Fruit fly (Drosophila melanogaster) whole organism, embryonic: ENCODE measurements around the gene Myo28B1.

Source experiments
- Aef1 ChIP-seq: fragments of 200-800 bp; sonication (Bioruptor generic); IDR thresholded peaks from 3 replicates; pipeline ENCODE4 v1.3.6; 2022; ENCODE audit warnings: missing biosample characterization, missing genetic modification characterization
- CG11504 ChIP-seq: fragments of 200-800 bp; sonication (Bioruptor generic); optimal IDR thresholded peaks from 3 replicates; lab custom pipeline; 2019; ENCODE audit warnings: missing biosample characterization, mild to moderate bottlenecking, missing genetic modification characterization, moderate library complexity
- CG15601 ChIP-seq: fragments of 200-800 bp; sonication (Bioruptor generic); optimal IDR thresholded peaks from 3 replicates; lab custom pipeline; 2019; ENCODE audit warnings: missing biosample characterization, mild to moderate bottlenecking, missing genetic modification characterization, moderate library complexity
- CG15696 ChIP-seq: fragments of 200-800 bp; sonication (Bioruptor generic); optimal IDR thresholded peaks from 2 replicates; lab custom pipeline; 2019; ENCODE audit warnings: missing biosample characterization, mild to moderate bottlenecking, missing genetic modification characterization, moderate library complexity
- CG1603 ChIP-seq: fragments of 200-800 bp; sonication (Bioruptor generic); optimal IDR thresholded peaks from 2 replicates; lab custom pipeline; 2019; ENCODE audit warnings: missing biosample characterization, mild to moderate bottlenecking, missing genetic modification characterization, moderate library complexity
- CG17186 ChIP-seq: fragments of 200-800 bp; sonication (Bioruptor generic); optimal IDR thresholded peaks from 3 replicates; lab custom pipeline; 2017; ENCODE audit warnings: missing biosample characterization, missing genetic modification reagents, missing genetic modification characterization
- CG17829 ChIP-seq: fragments of 200-800 bp; optimal IDR thresholded peaks from 2 replicates; lab custom pipeline; 2019; ENCODE audit warnings: missing biosample characterization, mild to moderate bottlenecking, missing genetic modification characterization, moderate library complexity
- CG30020 ChIP-seq: fragments of 200-800 bp; optimal IDR thresholded peaks from 2 replicates; lab custom pipeline; 2019; ENCODE audit warnings: missing biosample characterization, mild to moderate bottlenecking, missing genetic modification characterization, moderate library complexity
- CG4820 ChIP-seq: fragments of 200-800 bp; sonication (Bioruptor generic); optimal IDR thresholded peaks from 3 replicates; lab custom pipeline; 2016; ENCODE audit warnings: missing biosample characterization, missing genetic modification characterization
- CG5245 ChIP-seq: fragments of 200-800 bp; sonication (Bioruptor generic); optimal IDR thresholded peaks from 3 replicates; lab custom pipeline; 2016; ENCODE audit warnings: missing biosample characterization, missing genetic modification characterization
- CG6765 ChIP-seq: fragments of 200-800 bp; sonication (Bioruptor generic); optimal IDR thresholded peaks from 3 replicates; lab custom pipeline; 2017; ENCODE audit warnings: missing biosample characterization, mild to moderate bottlenecking, missing genetic modification characterization
- CG6813 ChIP-seq: fragments of 200-800 bp; sonication (Bioruptor generic); optimal IDR thresholded peaks from 2 replicates; lab custom pipeline; 2017; ENCODE audit warnings: missing biosample characterization, missing genetic modification characterization, mild to moderate bottlenecking, moderate library complexity, missing genetic modification reagents
- CHES-1-like ChIP-seq: fragments of 200-800 bp; sonication (Bioruptor generic); optimal IDR thresholded peaks from 2 replicates; lab custom pipeline; 2016; ENCODE audit warnings: missing biosample characterization, missing genetic modification characterization
- D19A ChIP-seq: fragments of 200-800 bp; optimal IDR thresholded peaks from 3 replicates; lab custom pipeline; 2019; ENCODE audit warnings: missing biosample characterization, mild to moderate bottlenecking, missing genetic modification characterization, moderate library complexity
- Dad ChIP-seq: fragments of 200-800 bp; sonication (Bioruptor generic); optimal IDR thresholded peaks from 3 replicates; lab custom pipeline; 2016; ENCODE audit warnings: missing biosample characterization, missing genetic modification characterization
- Drgx ChIP-seq: fragments of 200-800 bp; sonication (Bioruptor generic); IDR thresholded peaks from 2 replicates; pipeline ENCODE4 v1.3.6; 2022; ENCODE audit warnings: missing biosample characterization, missing genetic modification characterization
- Fer1 ChIP-seq: fragments of 200-800 bp; sonication (Bioruptor generic); optimal IDR thresholded peaks from 2 replicates; lab custom pipeline; 2017; ENCODE audit warnings: missing biosample characterization, mild to moderate bottlenecking, missing genetic modification characterization
- HLH54F ChIP-seq: fragments of 200-800 bp; sonication (Bioruptor generic); optimal IDR thresholded peaks from 3 replicates; lab custom pipeline; 2016; ENCODE audit warnings: missing biosample characterization, missing genetic modification characterization
- Jarid2 ChIP-seq: fragments of 200-800 bp; sonication (Bioruptor generic); optimal IDR thresholded peaks from 3 replicates; lab custom pipeline; 2017; ENCODE audit warnings: mild to moderate bottlenecking, missing biosample characterization, missing genetic modification reagents, missing genetic modification characterization
- MTF-1 ChIP-seq: fragments of 200-800 bp; sonication (Bioruptor generic); optimal IDR thresholded peaks from 2 replicates; lab custom pipeline; 2018; ENCODE audit warnings: missing biosample characterization, mild to moderate bottlenecking, missing genetic modification characterization, borderline replicate concordance
- Med ChIP-seq: fragments of 200-800 bp; sonication (Bioruptor generic); peaks from one replicate; lab custom pipeline; 2016; ENCODE audit warnings: missing biosample characterization, missing genetic modification characterization, mild to moderate bottlenecking, inconsistent platforms, moderate library complexity
- Meics ChIP-seq: fragments of 200-800 bp; sonication (Bioruptor generic); optimal IDR thresholded peaks from 2 replicates; lab custom pipeline; 2017; ENCODE audit warnings: missing biosample characterization, mild to moderate bottlenecking, missing genetic modification characterization
- Nf-YB ChIP-seq: fragments of 200-800 bp; sonication (Bioruptor generic); optimal IDR thresholded peaks from 3 replicates; lab custom pipeline; 2019; ENCODE audit warnings: missing biosample characterization, mild to moderate bottlenecking, missing genetic modification characterization, moderate library complexity
- Oaz ChIP-seq: fragments of 200-800 bp; sonication (Bioruptor generic); IDR thresholded peaks from 2 replicates; pipeline ENCODE4 v1.3.6; 2022; ENCODE audit warnings: missing biosample characterization, missing genetic modification characterization
- PHDP ChIP-seq: fragments of 200-800 bp; sonication (Bioruptor generic); optimal IDR thresholded peaks from 3 replicates; lab custom pipeline; 2018; ENCODE audit warnings: missing biosample characterization, mild to moderate bottlenecking, missing genetic modification characterization, moderate library complexity
- Six4 ChIP-seq: fragments of 200-800 bp; sonication (Bioruptor generic); optimal IDR thresholded peaks from 2 replicates; lab custom pipeline; 2016; ENCODE audit warnings: missing biosample characterization, missing genetic modification characterization
- Taf1 ChIP-seq: fragments of 200-800 bp; sonication (Bioruptor generic); IDR thresholded peaks from 2 replicates; pipeline ENCODE4 v1.3.6; 2022; ENCODE audit warnings: missing biosample characterization, missing genetic modification characterization
- aop ChIP-seq: fragments of 200-800 bp; sonication (Bioruptor generic); IDR thresholded peaks from 2 replicates; pipeline ENCODE4 v1.3.6; 2022; ENCODE audit warnings: missing biosample characterization, missing genetic modification characterization
- ara ChIP-seq: fragments of 200-800 bp; sonication (Bioruptor generic); IDR thresholded peaks from 2 replicates; pipeline ENCODE4 v1.3.6; 2022; ENCODE audit warnings: missing biosample characterization, missing genetic modification characterization
- corto ChIP-seq: fragments of 200-800 bp; sonication (Bioruptor generic); optimal IDR thresholded peaks from 2 replicates; lab custom pipeline; 2016; ENCODE audit warnings: missing biosample characterization, mild to moderate bottlenecking, missing genetic modification characterization, moderate library complexity
- crol ChIP-seq: fragments of 200-800 bp; sonication (Bioruptor generic); IDR thresholded peaks from 2 replicates; pipeline ENCODE4 v1.3.6; 2022; ENCODE audit warnings: missing biosample characterization, missing genetic modification characterization
- dmrt99B ChIP-seq: fragments of 200-800 bp; sonication (Bioruptor generic); optimal IDR thresholded peaks from 2 replicates; lab custom pipeline; 2018; ENCODE audit warnings: missing biosample characterization, mild to moderate bottlenecking, missing genetic modification characterization, moderate library complexity
- fd3F ChIP-seq: fragments of 200-800 bp; sonication (Bioruptor generic); optimal IDR thresholded peaks from 2 replicates; lab custom pipeline; 2018; ENCODE audit warnings: missing biosample characterization, mild to moderate bottlenecking, missing genetic modification characterization, moderate library complexity
- gcm ChIP-seq: fragments of 200-800 bp; sonication (Bioruptor generic); optimal IDR thresholded peaks from 2 replicates; lab custom pipeline; 2019; ENCODE audit warnings: missing biosample characterization, mild to moderate bottlenecking, missing genetic modification characterization, moderate library complexity
- hkb ChIP-seq, 2 experiments: fragments of 200-800 bp in 1 of 2; fragments of >200 bp in 1 of 2; sonication (Bioruptor generic) in 1 of 2; IDR thresholded peaks in 1 of 2; optimal IDR thresholded peaks in 1 of 2; 2 replicates each; pipeline versions ENCODE4 v1.3.6 to Lab custom; 2017 to 2022; ENCODE audit warnings: missing biosample characterization in 1 of 2, missing genetic modification characterization in 1 of 2
- ind ChIP-seq: fragments of 200-800 bp; sonication (Bioruptor generic); optimal IDR thresholded peaks from 3 replicates; lab custom pipeline; 2016; ENCODE audit warnings: missing biosample characterization, missing genetic modification characterization
- klu ChIP-seq: fragments of 200-800 bp; sonication (Bioruptor generic); IDR thresholded peaks from 2 replicates; pipeline ENCODE4 v1.3.6; 2022; ENCODE audit warnings: missing biosample characterization, missing genetic modification characterization
- lab ChIP-seq: fragments of 200-800 bp; sonication (Bioruptor generic); optimal IDR thresholded peaks from 3 replicates; lab custom pipeline; 2017; ENCODE audit warnings: missing biosample characterization, missing genetic modification characterization, mild to moderate bottlenecking, moderate library complexity, missing genetic modification reagents
- lbe ChIP-seq: fragments of 200-800 bp; sonication (Bioruptor generic); optimal IDR thresholded peaks from 2 replicates; lab custom pipeline; 2016; ENCODE audit warnings: missing biosample characterization, mild to moderate bottlenecking, missing genetic modification characterization
- lola ChIP-seq, 3 experiments: fragments of >200 bp in 2 of 3; fragments of 200-800 bp in 1 of 3; sonication (Bioruptor generic) in 1 of 3; optimal IDR thresholded peaks; 2 replicates each; lab custom pipeline; 2017 to 2019; ENCODE audit warnings: missing biosample characterization in 3 of 3, missing genetic modification characterization in 3 of 3, mild to moderate bottlenecking in 1 of 3, moderate library complexity in 1 of 3
- sens ChIP-seq: fragments of 200-800 bp; sonication (Bioruptor generic); peaks from one replicate; lab custom pipeline; 2016; ENCODE audit warnings: missing biosample characterization, missing genetic modification characterization
- sr ChIP-seq: fragments of 200-800 bp; sonication (Bioruptor generic); IDR thresholded peaks from 3 replicates; pipeline ENCODE4 v1.3.6; 2022; ENCODE audit warnings: missing biosample characterization, missing genetic modification characterization
- sug ChIP-seq: fragments of 200-800 bp; optimal IDR thresholded peaks from 2 replicates; lab custom pipeline; 2019; ENCODE audit warnings: missing biosample characterization, mild to moderate bottlenecking, missing genetic modification characterization, moderate library complexity
- tap ChIP-seq: fragments of 200-800 bp; optimal IDR thresholded peaks from 3 replicates; lab custom pipeline; 2019; ENCODE audit warnings: missing biosample characterization, mild to moderate bottlenecking, missing genetic modification characterization, moderate library complexity
- twi ChIP-seq: fragments of 200-800 bp; optimal IDR thresholded peaks from 2 replicates; lab custom pipeline; 2019; ENCODE audit warnings: missing biosample characterization, mild to moderate bottlenecking, missing genetic modification characterization, moderate library complexity
- unpg ChIP-seq: fragments of 200-800 bp; sonication (Bioruptor generic); optimal IDR thresholded peaks from 3 replicates; lab custom pipeline; 2018; ENCODE audit warnings: missing biosample characterization, mild to moderate bottlenecking, missing genetic modification characterization, moderate library complexity

The Myo28B1 gene

DNA sequence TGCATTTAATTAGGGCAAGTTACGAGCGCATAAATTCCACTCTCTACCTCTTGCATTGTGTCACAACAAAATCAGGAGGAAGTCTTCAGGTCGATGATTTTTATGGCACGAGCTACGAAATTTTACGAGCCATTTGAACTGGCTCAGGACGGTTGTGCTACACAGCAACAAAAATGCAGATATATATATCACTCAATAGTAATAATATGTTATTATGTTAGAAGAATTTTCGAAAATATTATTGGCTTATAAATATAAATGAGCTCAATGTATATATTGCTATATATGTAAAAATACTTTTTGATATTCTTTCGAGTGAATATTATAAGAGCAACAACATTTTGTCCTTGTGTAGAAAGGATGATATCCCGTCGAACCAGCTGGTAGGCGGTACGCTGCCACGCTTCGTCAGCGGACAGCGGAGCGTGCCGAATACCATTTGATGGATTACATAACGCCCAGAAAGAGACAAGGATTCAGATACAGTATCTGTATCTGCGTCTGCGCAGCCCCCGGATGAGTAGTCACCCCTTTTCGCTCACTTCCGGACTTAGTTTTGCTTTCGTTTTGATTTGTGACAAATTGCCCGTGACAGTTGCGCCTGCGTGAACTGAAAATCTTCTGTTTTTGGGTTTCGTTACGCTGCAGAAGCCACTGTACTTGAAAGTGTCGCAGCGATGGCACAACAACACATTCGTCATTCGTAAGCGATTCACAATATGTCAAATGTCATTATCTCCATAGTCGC, 41.6 kb upstream of the Myo28B1 start (continued):
- TF ChIP-seq Six4 (no peak), corto (GFP tag; lab: Kevin White, UChicago) (no peak), lab (GFP tag; lab: Kevin White, UChicago) (no peak), Oaz (no peak), Med (peak; percentile 6), lola (GFP tag; optimal IDR thresholded peaks at IDR 0.05; lab: Kevin White, UChicago) (peak in 1 of 3 experiments; percentile 69), CG15696 (tag; lab: Kevin White, UChicago) (peak; percentile 33), D19A (tag; lab: Kevin White, UChicago) (peak; percentile 27), aop (GFP tag; lab: Robert Waterston, UW) (no peak), CG11504 (tag; lab: Kevin White, UChicago) (peak; percentile 17), lbe (GFP tag; lab: Kevin White, UChicago) (no peak), CHES-1-like (no peak), fd3F (GFP tag; lab: Kevin White, UChicago) (no peak), CG4820 (no peak), Aef1 (GFP tag; lab: Robert Waterston, UW) (no peak), CG6765 (no peak), Meics (no peak), crol (no peak), MTF-1 (GFP tag; lab: Kevin White, UChicago) (no peak)

DNA sequence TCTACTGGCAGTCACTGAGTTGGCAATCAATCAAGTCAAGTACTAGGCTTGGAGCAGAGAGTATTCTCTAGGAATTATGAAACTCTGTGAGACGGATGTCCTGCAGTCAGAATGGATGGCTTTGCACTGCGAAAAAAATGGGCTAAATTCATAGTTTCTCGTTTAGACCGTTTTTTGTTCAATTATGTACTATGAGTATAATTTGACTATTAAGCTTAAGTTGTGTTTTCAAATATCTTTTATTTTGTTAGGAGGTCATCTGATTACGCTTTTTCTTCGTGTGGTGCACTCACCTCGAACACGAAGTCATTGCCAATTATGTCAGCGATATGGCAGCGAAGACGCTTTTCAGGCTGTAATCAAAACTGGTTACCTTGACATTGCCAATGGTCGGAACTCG, 38.4 kb upstream of the Myo28B1 start:
- TF ChIP-seq HLH54F (GFP tag; lab: Kevin White, UChicago) (no peak), klu (GFP tag; lab: Robert Waterston, UW) (no peak), Drgx (0 out of 2 replicates have a peak, but pooled peaks have one; percentile 17), Dad (no peak)

DNA sequence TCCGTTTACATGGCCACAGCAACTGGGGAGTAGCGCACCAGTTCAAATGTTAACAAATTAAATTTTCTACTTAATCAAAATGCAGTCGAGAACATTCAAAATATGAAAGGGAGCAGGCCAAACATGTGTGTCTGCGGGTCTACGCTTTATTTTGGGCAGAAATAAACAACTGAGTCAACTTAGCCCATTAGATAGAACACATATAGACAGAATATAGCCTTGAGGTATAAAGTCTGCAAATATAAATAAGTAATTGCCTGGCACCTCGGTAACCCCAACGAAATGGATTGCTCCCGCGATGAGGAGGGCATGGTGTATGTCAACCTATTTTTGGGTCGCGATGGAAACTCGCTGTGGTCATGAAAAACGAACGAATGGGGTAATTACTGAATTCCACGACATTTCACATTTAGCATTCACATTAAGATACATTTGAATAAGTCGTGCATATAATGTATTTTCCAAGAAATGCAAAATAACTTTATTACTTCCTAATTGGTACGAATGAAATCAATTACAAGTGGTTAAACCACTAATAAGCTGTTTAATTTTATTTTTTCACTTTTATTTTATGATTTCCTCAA, 37.4 kb upstream of the Myo28B1 start:
- TF ChIP-seq gcm (GFP tag; lab: Kevin White, UChicago) (peak; percentile 6), CG6813 (GFP tag; lab: Kevin White, UChicago) (peak; percentile 51), twi (tag; lab: Kevin White, UChicago) (peak; percentile 59), CG15601 (tag; lab: Kevin White, UChicago) (peak; percentile 24), sens (GFP tag; lab: Kevin White, UChicago) (peak; percentile 73), CG17829 (peak; percentile 7), Fer1 (GFP tag; lab: Kevin White, UChicago) (peak; percentile 28), ara (GFP tag; lab: Robert Waterston, UW) (0 out of 2 replicates have a peak, but pooled peaks have one; percentile 39), CG1603 (tag; lab: Kevin White, UChicago) (peak; percentile 29), Taf1 (GFP tag; lab: Robert Waterston, UW) (no peak), sug (tag; lab: Kevin White, UChicago) (no peak), dmrt99B (tag; lab: Kevin White, UChicago) (peak; percentile 34), Jarid2 (no peak), unpg (GFP tag; lab: Kevin White, UChicago) (peak; percentile 23), tap (tag; lab: Kevin White, UChicago) (peak; percentile 6), CG5245 (GFP tag; lab: Kevin White, UChicago) (peak; percentile 13), sr (GFP tag; lab: Robert Waterston, UW) (0 out of 3 replicates have a peak, but pooled peaks have one; percentile 8), Nf-YB (GFP tag; lab: Kevin White, UChicago) (no peak), PHDP (peak; percentile 14), CG30020 (tag; lab: Kevin White, UChicago) (no peak), hkb (optimal IDR thresholded peaks at IDR 0.05; lab: Kevin White, UChicago) (no peak), hkb (GFP tag; IDR thresholded peaks at IDR 0.05; lab: Robert Waterston, UW) (peak; percentile 13; the same call in 1 of the 2 replicates), CG17186 (GFP tag; lab: Kevin White, UChicago) (peak; percentile 5), ind (GFP tag; lab: Kevin White, UChicago) (no peak)
